Fruit fly (Drosophila melanogaster) whole organism: ENCODE results near the gene sra.

Experiments
- CG8478 ChIP-seq: fragments of >200 bp; optimal IDR thresholded peaks from 2 replicates; lab custom pipeline; 2018; ENCODE audit warnings: inconsistent platforms
- Dll ChIP-seq: fragments of >200 bp; optimal IDR thresholded peaks from 2 replicates; lab custom pipeline; 2017
- EcR ChIP-seq, 2 experiments: fragments of >200 bp; optimal IDR thresholded peaks; 2 replicates each; lab custom pipeline; 2017; ENCODE audit warnings: missing biosample characterization in 2 of 2, missing genetic modification characterization in 2 of 2, missing genetic modification reagents in 2 of 2
- pan ChIP-seq: fragments of >200 bp; optimal IDR thresholded peaks from 2 replicates; lab custom pipeline; 2017
- psq ChIP-seq: fragments of >200 bp; optimal IDR thresholded peaks from 2 replicates; lab custom pipeline; 2017
- usp ChIP-seq: fragments of >200 bp; optimal IDR thresholded peaks from 2 replicates; lab custom pipeline; 2017; ENCODE audit warnings: missing biosample characterization, missing genetic modification characterization, mixed read lengths

Gene sra

DNA sequence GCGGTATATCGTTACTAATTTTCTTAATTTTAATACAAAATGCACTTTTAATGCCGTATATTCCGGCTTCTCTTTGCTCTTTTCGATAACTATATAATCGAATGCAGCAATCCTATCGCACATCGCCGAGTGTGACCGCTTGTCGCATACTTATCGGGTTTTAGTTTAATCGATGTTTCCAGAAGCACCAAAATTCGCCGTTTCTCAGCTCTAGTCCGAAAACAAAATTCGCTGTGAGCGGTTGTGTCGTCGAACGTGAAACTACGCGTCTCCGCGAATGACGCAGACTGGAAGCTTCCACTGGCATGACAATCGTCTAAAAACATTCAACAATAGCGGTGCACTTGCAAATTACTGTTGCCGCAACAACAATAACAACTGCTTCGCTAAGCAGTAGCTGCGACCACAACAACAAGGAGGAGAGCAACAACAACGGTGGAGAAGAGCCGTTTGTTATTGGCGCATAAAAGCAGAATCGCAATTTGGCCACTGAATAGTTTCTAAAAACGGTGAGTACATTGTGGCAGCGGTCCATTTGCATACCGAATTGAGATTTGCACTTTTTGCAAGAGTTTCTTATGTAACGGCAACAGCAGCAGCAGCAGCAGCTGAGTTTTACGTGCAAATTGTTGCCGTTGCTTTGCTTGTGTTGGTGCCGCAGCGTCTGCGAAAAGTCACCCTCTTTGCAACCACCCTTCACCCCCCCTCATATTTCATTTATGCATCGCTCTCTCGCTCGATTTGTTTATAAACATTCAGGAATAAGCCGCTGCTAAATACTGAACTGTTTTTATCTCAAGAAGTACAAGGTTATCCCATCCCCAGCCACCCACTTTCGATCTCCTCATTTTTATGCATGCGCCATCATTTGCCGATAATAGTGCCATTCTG is at the start of gene sra:
sra (plus strand) TSS at position 209 of the 891 bp plus-strand sequence.
- TF ChIP-seq EcR (GFP tag; optimal IDR thresholded peaks at IDR 0.05; lab: Kevin White, UChicago) (no peak), psq (lab: Kevin White, UChicago) (no peak), pan (lab: Kevin White, UChicago) (no peak), CG8478 (no peak), usp (GFP tag; lab: Kevin White, UChicago) (no peak), Dll (lab: Kevin White, UChicago) (no peak)

- no peak for TF ChIP-seq psq (lab: Kevin White, UChicago)
- no peak for TF ChIP-seq pan (lab: Kevin White, UChicago)
- no peak for TF ChIP-seq usp (GFP tag; lab: Kevin White, UChicago)
- TF ChIP-seq EcR (GFP tag; optimal IDR thresholded peaks at IDR 0.05; lab: Kevin White, UChicago): no peak
- no peak for TF ChIP-seq CG8478
- no peak for TF ChIP-seq Dll (lab: Kevin White, UChicago)
These were observed 40.0 kb upstream of the sra start, which contains the start of the genes Mic26-27 and CG5916 for dm6 chr3R:16146632-16147453. TSS of gene Mic26-27 (minus strand) at chr3R:16146855. TSS of gene CG5916 (plus strand) at chr3R:16147029.

DNA sequence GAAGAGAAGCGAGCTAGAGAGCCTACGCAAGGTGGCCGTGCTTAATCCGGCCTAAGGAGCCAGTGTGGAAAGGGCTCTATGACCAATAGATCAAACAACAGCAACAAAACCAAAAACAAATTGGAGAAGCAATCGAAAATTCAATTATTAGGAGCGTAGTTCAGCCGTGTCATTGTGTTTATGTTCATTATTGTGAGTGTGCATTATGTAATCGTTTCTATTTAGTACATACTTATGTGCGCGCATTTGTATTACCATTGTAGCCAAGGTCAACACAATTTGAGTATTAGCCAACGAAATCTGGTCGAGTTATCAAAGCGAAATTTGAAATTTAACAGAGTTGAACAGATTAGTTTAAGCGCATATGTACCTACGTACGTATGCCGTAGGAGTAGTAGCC is 38.1 kb upstream of the sra start:
- no peak for TF ChIP-seq Dll (lab: Kevin White, UChicago)
- TF ChIP-seq CG8478: no peak
- no peak for TF ChIP-seq usp (GFP tag; lab: Kevin White, UChicago)
- no peak for TF ChIP-seq EcR (GFP tag; optimal IDR thresholded peaks at IDR 0.05; lab: Kevin White, UChicago)
- no peak for TF ChIP-seq pan (lab: Kevin White, UChicago)
- no peak for TF ChIP-seq psq (lab: Kevin White, UChicago)

dm6 chr3R:16151239-16151860 is 35.4 kb upstream of the sra start, which contains the start of gene Fer2:
TSS of gene Fer2 (minus strand) at chr3R:16151312.
- TF ChIP-seq CG8478 (no peak), pan (lab: Kevin White, UChicago) (no peak), psq (lab: Kevin White, UChicago) (no peak), Dll (lab: Kevin White, UChicago) (no peak)

- no peak for TF ChIP-seq pan (lab: Kevin White, UChicago)
- TF ChIP-seq Dll (lab: Kevin White, UChicago): no peak
- no peak for TF ChIP-seq psq (lab: Kevin White, UChicago)
- TF ChIP-seq usp (GFP tag; lab: Kevin White, UChicago): no peak
- no peak for TF ChIP-seq CG8478
- TF ChIP-seq EcR (GFP tag; optimal IDR thresholded peaks at IDR 0.05; lab: Kevin White, UChicago): no peak
These were observed 34.4 kb upstream of the sra start for dm6 chr3R:16152369-16152768.

- TF ChIP-seq EcR (GFP tag; optimal IDR thresholded peaks at IDR 0.05; lab: Kevin White, UChicago): no peak
- no peak for TF ChIP-seq Dll (lab: Kevin White, UChicago)
- TF ChIP-seq pan (lab: Kevin White, UChicago): no peak
- TF ChIP-seq CG8478: no peak
- TF ChIP-seq psq (lab: Kevin White, UChicago): no peak
- TF ChIP-seq usp (GFP tag; lab: Kevin White, UChicago): no peak
These were observed 33.4 kb upstream of the sra start for dm6 chr3R:16153356-16153905.

DNA sequence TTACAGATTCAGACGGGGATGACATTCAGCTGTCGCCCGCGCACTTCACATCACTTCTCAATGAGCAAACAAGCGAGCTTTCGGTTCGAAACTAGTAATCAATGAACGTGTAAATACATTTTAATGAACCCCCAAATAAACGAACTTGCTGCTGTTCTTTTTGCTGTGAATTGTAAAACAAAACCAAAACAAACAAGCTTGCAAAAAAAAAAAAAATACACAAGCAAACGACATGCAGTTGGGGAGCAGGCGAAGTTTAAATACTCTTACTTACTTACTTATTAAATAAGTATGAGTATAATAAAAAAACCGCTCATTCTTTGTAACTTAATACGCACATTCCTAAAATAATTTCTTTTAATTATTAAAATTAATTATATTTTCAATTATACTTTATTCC is 32.5 kb upstream of the sra start:
- TF ChIP-seq usp (GFP tag; lab: Kevin White, UChicago) (no peak), pan (lab: Kevin White, UChicago) (no peak), EcR (GFP tag; optimal IDR thresholded peaks at IDR 0.05; lab: Kevin White, UChicago) (no peak), psq (lab: Kevin White, UChicago) (no peak), CG8478 (no peak), Dll (lab: Kevin White, UChicago) (no peak)

dm6 chr3R:16154682-16155081 is 32.1 kb upstream of the sra start, which contains the start of gene CG6006:
TSS of gene CG6006 (plus strand) at chr3R:16154982.
- TF ChIP-seq pan (lab: Kevin White, UChicago) (no peak), CG8478 (no peak), EcR (GFP tag; optimal IDR thresholded peaks at IDR 0.05; lab: Kevin White, UChicago) (no peak), psq (lab: Kevin White, UChicago) (no peak)

DNA sequence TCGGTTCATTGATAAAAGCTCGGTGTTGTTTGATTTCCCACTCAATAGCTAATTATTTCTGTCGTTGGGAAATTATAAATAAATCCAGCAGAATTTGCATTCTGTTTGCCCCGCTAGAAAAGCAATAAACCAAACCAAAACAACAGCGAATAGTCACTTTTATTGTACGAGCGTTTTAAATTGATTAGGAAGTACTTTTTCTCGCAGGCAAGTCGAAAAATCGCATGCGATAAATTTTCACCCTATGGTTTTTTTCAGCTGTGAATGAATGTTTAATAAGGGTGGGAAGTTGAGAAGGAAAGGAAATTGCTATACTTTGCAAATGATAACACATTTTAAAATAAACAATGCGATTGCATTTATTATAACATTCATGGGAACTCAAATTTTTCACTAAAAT is 30.8 kb upstream of the sra start:
- TF ChIP-seq psq (lab: Kevin White, UChicago) (no peak), usp (GFP tag; lab: Kevin White, UChicago) (no peak), Dll (lab: Kevin White, UChicago) (no peak), EcR (GFP tag; optimal IDR thresholded peaks at IDR 0.05; lab: Kevin White, UChicago) (no peak)

DNA sequence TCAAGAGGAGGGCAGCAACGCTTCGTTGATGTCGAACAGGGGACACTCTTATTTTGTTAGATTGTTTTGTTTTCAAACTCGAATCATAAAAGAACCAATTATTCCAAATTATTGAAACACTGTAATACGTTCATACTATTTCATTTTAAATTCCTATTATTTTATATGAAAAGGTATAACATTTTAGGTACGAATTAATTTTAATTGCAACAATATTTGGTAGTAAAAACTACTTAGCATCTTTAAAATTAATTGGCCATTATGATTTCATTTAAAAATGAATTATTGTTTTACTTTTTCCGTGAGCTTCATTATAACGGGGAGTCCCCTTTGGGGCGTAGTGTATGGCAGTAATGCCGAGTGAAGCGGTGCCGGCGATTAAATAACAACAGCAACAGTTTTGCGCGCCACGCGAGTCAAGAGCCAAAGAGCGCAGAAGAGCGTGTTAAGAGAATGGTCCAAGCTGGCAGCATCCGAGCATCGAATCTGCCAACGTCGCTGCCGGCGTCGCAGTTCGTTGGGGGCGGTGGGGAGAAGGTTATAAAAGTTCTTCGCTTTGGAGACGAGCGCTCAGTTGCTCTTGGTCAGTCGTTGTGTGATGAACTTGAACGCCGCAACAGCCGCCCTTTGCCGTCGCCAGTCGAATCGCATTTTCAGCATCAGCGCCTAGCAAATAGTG is 29.1 kb upstream of the sra start:
- no peak for TF ChIP-seq pan (lab: Kevin White, UChicago)
- TF ChIP-seq Dll (lab: Kevin White, UChicago): peak; percentile 34
- no peak for TF ChIP-seq EcR (GFP tag; optimal IDR thresholded peaks at IDR 0.05; lab: Kevin White, UChicago)
- no peak for TF ChIP-seq psq (lab: Kevin White, UChicago)
- no peak for TF ChIP-seq CG8478
